Worm (Caenorhabditis elegans) whole organism, late embryonic: ENCODE measurements around the gene Y42A5A.5.

Source experiments
- C38D4.7 ChIP-seq: fragments of 200-800 bp; sonication (Bioruptor generic); optimal IDR thresholded peaks from 2 replicates; lab custom pipeline; 2018; ENCODE audit warnings: mild to moderate bottlenecking, missing genetic modification characterization, moderate library complexity, missing compliant biosample characterization
- F13H6.1 ChIP-seq: sonication (generic microtip); optimal IDR thresholded peaks from 2 replicates; lab custom pipeline; 2016; ENCODE audit warnings: missing genetic modification characterization, missing compliant biosample characterization
- Y22D7AL.16 ChIP-seq: sonication (generic microtip); optimal IDR thresholded peaks from 2 replicates; lab custom pipeline; 2016; ENCODE audit warnings: missing genetic modification characterization, missing compliant biosample characterization
- ceh-19 ChIP-seq: fragments of 200-800 bp; sonication (Bioruptor generic); optimal IDR thresholded peaks from 2 replicates; lab custom pipeline; 2018; ENCODE audit warnings: mild to moderate bottlenecking, missing genetic modification characterization, missing compliant biosample characterization
- ceh-2 ChIP-seq: sonication (generic microtip); optimal IDR thresholded peaks from 2 replicates; lab custom pipeline; 2016; ENCODE audit warnings: missing genotype, missing genetic modification characterization, missing compliant biosample characterization
- ceh-24 ChIP-seq: sonication (generic microtip); optimal IDR thresholded peaks from 2 replicates; lab custom pipeline; 2016; ENCODE audit warnings: mild to moderate bottlenecking, missing genetic modification characterization, missing compliant biosample characterization
- ceh-30 ChIP-seq: fragments of 150-350 bp; optimal IDR thresholded peaks from 2 replicates; lab custom pipeline; 2014; ENCODE audit warnings: missing biosample characterization, missing genetic modification characterization
- ceh-31 ChIP-seq: sonication (generic microtip); optimal IDR thresholded peaks from 2 replicates; lab custom pipeline; 2016; ENCODE audit warnings: missing genetic modification characterization, missing compliant biosample characterization
- che-1 ChIP-seq: sonication (generic microtip); optimal IDR thresholded peaks from 2 replicates; lab custom pipeline; 2016; ENCODE audit warnings: mild to moderate bottlenecking, missing genetic modification characterization, missing compliant biosample characterization
- dmd-4 ChIP-seq: sonication (generic microtip); optimal IDR thresholded peaks from 2 replicates; lab custom pipeline; 2016; ENCODE audit warnings: borderline replicate concordance, missing genetic modification characterization, missing compliant biosample characterization
- ets-4 ChIP-seq: sonication (generic microtip); optimal IDR thresholded peaks from 2 replicates; lab custom pipeline; 2016; ENCODE audit warnings: missing genetic modification characterization, missing compliant biosample characterization
- eyg-1 ChIP-seq: sonication (generic microtip); optimal IDR thresholded peaks from 2 replicates; lab custom pipeline; 2016; ENCODE audit warnings: missing genotype, missing genetic modification characterization, missing compliant biosample characterization
- gmeb-2 ChIP-seq: sonication (generic microtip); optimal IDR thresholded peaks from 2 replicates; lab custom pipeline; 2016; ENCODE audit warnings: missing genetic modification characterization, inconsistent platforms, missing compliant biosample characterization
- hlh-15 ChIP-seq: sonication (generic microtip); optimal IDR thresholded peaks from 2 replicates; lab custom pipeline; 2016; ENCODE audit warnings: missing genetic modification characterization, missing compliant biosample characterization
- hlh-30 ChIP-seq: sonication (generic microtip); optimal IDR thresholded peaks from 2 replicates; lab custom pipeline; 2017; ENCODE audit warnings: antibody characterized with exemption, missing genetic modification characterization, missing compliant biosample characterization; ENCODE audit not compliant: insufficient read depth
- hlh-6 ChIP-seq: sonication (generic microtip); optimal IDR thresholded peaks from 2 replicates; lab custom pipeline; 2016; ENCODE audit warnings: missing genotype, missing genetic modification characterization, missing compliant biosample characterization
- lim-6 ChIP-seq: sonication (generic microtip); optimal IDR thresholded peaks from 2 replicates; lab custom pipeline; 2016; ENCODE audit warnings: missing genetic modification characterization, missing compliant biosample characterization
- madf-2 ChIP-seq: sonication (generic microtip); optimal IDR thresholded peaks from 2 replicates; lab custom pipeline; 2017; ENCODE audit warnings: missing genetic modification characterization, missing compliant biosample characterization
- mec-3 ChIP-seq: sonication (generic microtip); optimal IDR thresholded peaks from 2 replicates; lab custom pipeline; 2016; ENCODE audit warnings: borderline replicate concordance, missing genetic modification characterization, missing compliant biosample characterization
- nfya-1 ChIP-seq: sonication (generic microtip); optimal IDR thresholded peaks from 2 replicates; lab custom pipeline; 2017; ENCODE audit warnings: missing genetic modification characterization, mild to moderate bottlenecking, missing compliant biosample characterization, antibody characterized with exemption, moderate library complexity
- nhr-11 ChIP-seq: fragments of 150-350 bp; optimal IDR thresholded peaks from 2 replicates; lab custom pipeline; 2014; ENCODE audit warnings: missing biosample characterization, missing genetic modification characterization
- pat-9 ChIP-seq: fragments of 200-800 bp; sonication (Bioruptor generic); optimal IDR thresholded peaks from 2 replicates; lab custom pipeline; 2018; ENCODE audit warnings: mild to moderate bottlenecking, missing genetic modification characterization, moderate library complexity, missing compliant biosample characterization
- pax-1 ChIP-seq: fragments of 150-350 bp; optimal IDR thresholded peaks from 2 replicates; lab custom pipeline; 2014; ENCODE audit warnings: missing biosample characterization, missing genetic modification characterization
- pha-4 ChIP-seq: fragments of 150-350 bp; optimal IDR thresholded peaks from 2 replicates; lab custom pipeline; 2018; ENCODE audit warnings: missing biosample characterization, missing genetic modification reagents, missing genetic modification characterization
- pqm-1 ChIP-seq: sonication (generic microtip); optimal IDR thresholded peaks from 2 replicates; lab custom pipeline; 2016; ENCODE audit warnings: missing genetic modification characterization, missing compliant biosample characterization
- pros-1 ChIP-seq: fragments of 150-350 bp; optimal IDR thresholded peaks from 2 replicates; lab custom pipeline; 2014; ENCODE audit warnings: missing biosample characterization, missing genetic modification reagents, missing genetic modification characterization
- rnt-1 ChIP-seq: sonication (generic microtip); optimal IDR thresholded peaks from 2 replicates; lab custom pipeline; 2016; ENCODE audit warnings: missing genetic modification characterization, missing compliant biosample characterization
- sox-2 ChIP-seq: fragments of 200-800 bp; sonication (Bioruptor generic); IDR thresholded peaks from 2 replicates; pipeline ENCODE4 v1.3.6; 2022; ENCODE audit warnings: missing genetic modification reagents, missing genetic modification characterization, missing compliant biosample characterization
- sox-4 ChIP-seq: sonication (generic microtip); optimal IDR thresholded peaks from 2 replicates; lab custom pipeline; 2017; ENCODE audit warnings: mild to moderate bottlenecking, missing genetic modification characterization, inconsistent platforms, missing compliant biosample characterization
- syd-9 ChIP-seq: sonication (generic microtip); optimal IDR thresholded peaks from 2 replicates; lab custom pipeline; 2016; ENCODE audit warnings: mild to moderate bottlenecking, missing genetic modification characterization, moderate library complexity, missing compliant biosample characterization
- tbx-7 ChIP-seq: sonication (generic microtip); optimal IDR thresholded peaks from 2 replicates; lab custom pipeline; 2016; ENCODE audit warnings: missing genotype, missing genetic modification characterization, missing compliant biosample characterization
- ttx-3 ChIP-seq: sonication (generic microtip); optimal IDR thresholded peaks from 2 replicates; lab custom pipeline; 2016; ENCODE audit warnings: missing genetic modification reagents, missing genetic modification characterization, missing compliant biosample characterization
- unc-42 ChIP-seq: sonication (generic microtip); optimal IDR thresholded peaks from 2 replicates; lab custom pipeline; 2016; ENCODE audit warnings: missing genotype, missing genetic modification characterization, missing compliant biosample characterization
- unc-55 ChIP-seq: sonication (generic microtip); optimal IDR thresholded peaks from 2 replicates; lab custom pipeline; 2017; ENCODE audit warnings: missing biosample characterization, missing genetic modification reagents, missing genetic modification characterization
- unc-86 ChIP-seq: sonication (generic microtip); optimal IDR thresholded peaks from 2 replicates; lab custom pipeline; 2016; ENCODE audit warnings: missing genetic modification characterization, missing compliant biosample characterization
- zip-5 ChIP-seq: sonication (generic microtip); optimal IDR thresholded peaks from 2 replicates; lab custom pipeline; 2016; ENCODE audit warnings: missing genetic modification characterization, missing compliant biosample characterization

The Y42A5A.5 gene

DNA sequence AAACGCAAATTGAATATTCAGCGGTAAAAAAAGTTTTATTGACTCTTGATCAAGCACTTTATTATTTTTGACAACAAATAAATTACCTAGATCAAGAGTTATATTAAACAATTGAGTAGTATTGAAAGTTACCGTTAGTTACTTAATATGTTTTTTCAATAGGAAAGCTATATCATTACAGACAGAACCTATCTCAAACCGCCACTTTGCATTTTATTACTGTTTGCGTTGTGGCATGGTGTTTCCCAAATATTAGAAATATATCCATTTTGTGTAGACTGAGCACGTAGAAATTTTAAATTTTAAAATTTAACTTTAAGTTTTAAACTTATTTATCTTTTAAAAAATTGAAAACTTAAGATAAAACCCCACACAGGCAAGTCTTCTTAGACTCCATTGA, 5.1 kb downstream of the Y42A5A.5 start:
- TF ChIP-seq pqm-1 (no peak), sox-2 (GFP tag; lab: Robert Waterston, UW) (no peak), C38D4.7 (no peak), unc-42 (tag; lab: Kevin White, UChicago) (no peak), tbx-7 (tag; lab: Kevin White, UChicago) (no peak), hlh-30 (tag; lab: Kevin White, UChicago) (no peak), pros-1 (tag; lab: Kevin White, UChicago) (no peak), mec-3 (tag; lab: Kevin White, UChicago) (no peak), nfya-1 (tag; lab: Kevin White, UChicago) (no peak), syd-9 (tag; lab: Kevin White, UChicago) (no peak), hlh-6 (tag; lab: Kevin White, UChicago) (no peak), Y22D7AL.16 (tag; lab: Kevin White, UChicago) (no peak), lim-6 (tag; lab: Kevin White, UChicago) (no peak)

DNA sequence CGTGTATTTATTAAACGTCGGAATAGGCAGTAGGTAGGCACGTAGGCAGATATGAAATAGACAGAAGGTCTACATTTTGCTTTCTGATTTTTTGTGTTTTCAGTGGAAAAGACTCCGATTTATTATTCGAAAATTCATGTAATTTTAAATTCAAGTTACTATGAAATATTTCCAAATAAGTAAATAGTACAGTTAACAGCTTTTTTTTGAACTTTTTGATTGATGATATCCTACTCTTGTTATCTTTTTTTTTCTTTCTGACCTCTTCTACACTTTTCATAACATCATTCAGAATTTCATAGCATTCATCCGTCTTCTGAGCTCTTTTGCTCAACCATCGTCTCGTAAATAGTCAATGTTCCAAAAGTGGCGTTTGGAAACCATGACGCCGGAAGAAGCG, 10.9 kb downstream of the Y42A5A.5 start, which contains the start of gene cdkl-1:
TSS of gene cdkl-1 (plus strand) at position 301 of the 400 bp plus-strand sequence.
- TF ChIP-seq ceh-19 (GFP tag; lab: Kevin White, UChicago) (no peak), unc-86 (tag; lab: Kevin White, UChicago) (no peak), ttx-3 (tag; lab: Kevin White, UChicago) (no peak), gmeb-2 (tag; lab: Kevin White, UChicago) (no peak), sox-4 (no peak), che-1 (no peak), nhr-11 (no peak), ceh-31 (tag; lab: Kevin White, UChicago) (no peak), pat-9 (no peak), zip-5 (tag; lab: Kevin White, UChicago) (no peak)
- TF ChIP-seq, all 69 proteins: peak for 0

DNA sequence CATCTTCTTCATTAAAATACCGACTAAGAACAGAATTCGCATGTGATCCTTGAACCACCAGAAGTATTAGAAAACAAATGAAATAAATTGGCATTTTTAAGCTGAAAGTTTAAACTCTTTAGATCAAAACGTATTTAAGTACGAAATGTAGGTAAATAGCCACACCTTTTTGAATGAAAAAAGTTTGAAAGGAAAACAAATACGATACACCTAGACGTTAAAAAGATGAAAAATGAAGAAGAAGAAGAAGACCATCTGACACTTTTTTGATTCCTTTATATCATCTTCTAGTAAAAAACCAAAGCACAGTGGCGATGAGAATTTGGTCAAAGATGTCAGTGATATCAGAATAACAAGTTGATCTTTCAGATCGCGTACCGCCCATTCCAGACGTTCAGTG, 13.7 kb downstream of the Y42A5A.5 start, which contains the start of gene Y42A5A.3:
TSS of gene Y42A5A.3 (minus strand) at position 101 of the 400 bp plus-strand sequence.
- no peak for TF ChIP-seq ceh-2 (tag; lab: Kevin White, UChicago)
- TF ChIP-seq F13H6.1 (tag; lab: Kevin White, UChicago) = no peak
- no peak for TF ChIP-seq hlh-15
- no peak for TF ChIP-seq pax-1 (tag; lab: Kevin White, UChicago)
- TF ChIP-seq rnt-1 (tag; lab: Kevin White, UChicago) = no peak
- TF ChIP-seq dmd-4 (tag; lab: Kevin White, UChicago) = no peak
- TF ChIP-seq ceh-24 = no peak
- no peak for TF ChIP-seq sox-4
- no peak for TF ChIP-seq gmeb-2 (tag; lab: Kevin White, UChicago)
- no peak for TF ChIP-seq pha-4
- no peak for TF ChIP-seq mec-3 (tag; lab: Kevin White, UChicago)
- TF ChIP-seq madf-2 (tag; lab: Kevin White, UChicago) = no peak
- no peak for TF ChIP-seq ceh-31 (tag; lab: Kevin White, UChicago)
- TF ChIP-seq unc-55 (GFP tag; lab: Kevin White, UChicago) = no peak
- TF ChIP-seq, all 69 proteins: peak for 0

DNA sequence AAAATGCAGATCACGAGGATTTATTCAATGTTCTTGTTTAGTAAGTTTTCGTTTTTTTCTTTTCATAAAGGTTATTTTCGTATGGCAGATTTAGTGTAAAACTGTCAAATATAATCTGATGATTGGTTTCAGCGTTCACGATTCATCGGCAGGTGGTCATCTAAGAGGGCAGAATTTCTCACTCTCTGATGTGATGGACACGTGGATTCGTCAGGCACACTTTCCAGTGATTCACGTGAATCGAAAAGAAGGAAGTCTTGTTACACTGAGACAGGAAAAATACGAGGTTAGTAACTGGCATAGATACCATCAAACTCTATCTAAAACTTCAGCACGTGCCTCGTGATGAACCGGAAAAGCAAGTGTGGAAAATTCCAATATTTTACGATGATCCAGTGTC, 14.8 kb downstream of the Y42A5A.5 start:
- TF ChIP-seq ets-4 (tag; lab: Kevin White, UChicago) (no peak), C38D4.7 (no peak), unc-86 (tag; lab: Kevin White, UChicago) (no peak), eyg-1 (tag; lab: Kevin White, UChicago) (no peak), ceh-30 (no peak), tbx-7 (tag; lab: Kevin White, UChicago) (no peak)
